Worm (Caenorhabditis elegans) whole organism, young adult: ENCODE data around the gene acs-11.

Experiments
- B0035.1 ChIP-seq: sonication (generic microtip); optimal IDR thresholded peaks from 2 replicates; lab custom pipeline; 2016; ENCODE audit warnings: missing genetic modification characterization, mild to moderate bottlenecking, missing compliant biosample characterization, missing genotype, missing genetic modification reagents
- B0261.1 ChIP-seq: sonication (generic microtip); optimal IDR thresholded peaks from 2 replicates; lab custom pipeline; 2016; ENCODE audit warnings: mild to moderate bottlenecking, missing genetic modification characterization, moderate library complexity, missing compliant biosample characterization
- C17E4.6 ChIP-seq: fragments of 200-800 bp; sonication (Bioruptor generic); IDR thresholded peaks from 2 replicates; pipeline ENCODE4 v1.3.6; 2022; ENCODE audit warnings: missing genetic modification reagents, missing genetic modification characterization, missing compliant biosample characterization
- F49E8.2 ChIP-seq: sonication (generic microtip); optimal IDR thresholded peaks from 3 replicates; lab custom pipeline; 2017; ENCODE audit warnings: missing genetic modification characterization, mild to moderate bottlenecking, missing compliant biosample characterization, antibody characterized with exemption, moderate library complexity; ENCODE audit not compliant: insufficient read depth
- F52B5.7 ChIP-seq: sonication (generic microtip); optimal IDR thresholded peaks from 2 replicates; lab custom pipeline; 2016; ENCODE audit warnings: mild to moderate bottlenecking, missing genetic modification characterization, missing compliant biosample characterization
- F57A8.1 ChIP-seq: fragments of 200-800 bp; sonication (Bioruptor generic); optimal IDR thresholded peaks from 2 replicates; lab custom pipeline; 2018; ENCODE audit warnings: mild to moderate bottlenecking, missing genetic modification characterization, moderate library complexity, missing compliant biosample characterization
- F57C9.4 ChIP-seq: sonication (generic microtip); optimal IDR thresholded peaks from 2 replicates; lab custom pipeline; 2017; ENCODE audit warnings: mild to moderate bottlenecking, missing genetic modification characterization, missing compliant biosample characterization
- T26A5.8 ChIP-seq: sonication (generic microtip); optimal IDR thresholded peaks from 2 replicates; lab custom pipeline; 2016; ENCODE audit warnings: missing genetic modification characterization, missing compliant biosample characterization
- Y79H2A.3 ChIP-seq: fragments of 200-800 bp; sonication (Bioruptor generic); conservative IDR thresholded peaks from 2 replicates; pipeline ENCODE4 v1.3.6; 2022; ENCODE audit warnings: missing genetic modification reagents, missing genetic modification characterization, missing compliant biosample characterization
- Y95B8A.8 ChIP-seq: fragments of 200-800 bp; sonication (Bioruptor generic); IDR thresholded peaks from 2 replicates; pipeline ENCODE4 v1.3.6; 2022; ENCODE audit warnings: missing genetic modification reagents, missing genetic modification characterization, missing compliant biosample characterization
- aptf-3 ChIP-seq: fragments of 200-800 bp; sonication (Bioruptor generic); IDR thresholded peaks from 2 replicates; pipeline ENCODE4 v1.3.6; 2022; ENCODE audit warnings: missing genetic modification characterization, missing compliant biosample characterization
- athp-1 ChIP-seq: sonication (generic microtip); optimal IDR thresholded peaks from 2 replicates; lab custom pipeline; 2017; ENCODE audit warnings: mild to moderate bottlenecking, missing genetic modification characterization, missing compliant biosample characterization
- bed-1 ChIP-seq: fragments of 200-800 bp; sonication (Bioruptor generic); IDR thresholded peaks from 2 replicates; pipeline ENCODE4 v1.3.6; 2022; ENCODE audit warnings: missing genetic modification reagents, missing genetic modification characterization, missing compliant biosample characterization
- bed-2 ChIP-seq: fragments of 200-800 bp; sonication (Bioruptor generic); IDR thresholded peaks from 2 replicates; pipeline ENCODE4 v1.3.6; 2022; ENCODE audit warnings: missing genetic modification reagents, missing genetic modification characterization, missing compliant biosample characterization
- ccch-3 ChIP-seq: fragments of 200-800 bp; sonication (Bioruptor generic); optimal IDR thresholded peaks from 2 replicates; lab custom pipeline; 2018; ENCODE audit warnings: mild to moderate bottlenecking, missing genetic modification characterization, missing compliant biosample characterization
- cebp-2 ChIP-seq: fragments of 200-800 bp; sonication (Bioruptor generic); IDR thresholded peaks from 2 replicates; pipeline ENCODE4 v1.3.6; 2022; ENCODE audit warnings: missing genetic modification characterization, missing compliant biosample characterization
- ceh-58 ChIP-seq: fragments of 200-800 bp; sonication (Bioruptor generic); IDR thresholded peaks from 2 replicates; pipeline ENCODE4 v1.3.6; 2022; ENCODE audit warnings: missing genetic modification characterization, missing compliant biosample characterization
- ceh-91 ChIP-seq: fragments of 200-800 bp; sonication (Bioruptor generic); IDR thresholded peaks from 2 replicates; pipeline ENCODE4 v1.3.6; 2022; ENCODE audit warnings: missing genetic modification reagents, missing genetic modification characterization, missing compliant biosample characterization
- dox-1 ChIP-seq: fragments of 200-800 bp; sonication (Bioruptor generic); IDR thresholded peaks from 2 replicates; pipeline ENCODE4 v1.3.6; 2022; ENCODE audit warnings: missing genetic modification reagents, missing genetic modification characterization, missing compliant biosample characterization
- dpff-1 ChIP-seq: sonication (generic microtip); optimal IDR thresholded peaks from 2 replicates; lab custom pipeline; 2017; ENCODE audit warnings: mild to moderate bottlenecking, missing genetic modification characterization, missing compliant biosample characterization
- dpl-1 ChIP-seq: fragments of 150-350 bp; optimal IDR thresholded peaks from 2 replicates; lab custom pipeline; 2014; ENCODE audit warnings: missing biosample characterization, missing genetic modification reagents, missing genetic modification characterization
- egl-44 ChIP-seq: fragments of 200-800 bp; sonication (Bioruptor generic); IDR thresholded peaks from 2 replicates; pipeline ENCODE4 v1.3.6; 2022; ENCODE audit warnings: missing genetic modification reagents, missing genetic modification characterization, missing compliant biosample characterization
- ets-4 ChIP-seq: fragments of 200-800 bp; sonication (Bioruptor generic); optimal IDR thresholded peaks from 2 replicates; lab custom pipeline; 2018; ENCODE audit warnings: mild to moderate bottlenecking, missing genetic modification characterization, missing compliant biosample characterization
- hmg-20 ChIP-seq: fragments of 200-800 bp; sonication (Bioruptor generic); IDR thresholded peaks from 2 replicates; pipeline ENCODE4 v1.3.6; 2022; ENCODE audit warnings: missing genetic modification reagents, missing genetic modification characterization, missing compliant biosample characterization
- hrde-1 ChIP-seq: sonication (generic microtip); optimal IDR thresholded peaks from 2 replicates; lab custom pipeline; 2016; ENCODE audit warnings: missing genetic modification characterization, mild to moderate bottlenecking, missing compliant biosample characterization, moderate library complexity, missing genotype, missing genetic modification reagents, borderline replicate concordance
- lin-54 ChIP-seq: fragments of 200-800 bp; sonication (Bioruptor generic); optimal IDR thresholded peaks from 2 replicates; lab custom pipeline; 2018; ENCODE audit warnings: mild to moderate bottlenecking, missing genetic modification characterization, missing compliant biosample characterization
- mcd-1 ChIP-seq: fragments of 200-800 bp; sonication (Bioruptor generic); IDR thresholded peaks from 2 replicates; pipeline ENCODE4 v1.3.6; 2022; ENCODE audit warnings: missing genetic modification reagents, missing genetic modification characterization, missing compliant biosample characterization
- mel-28 ChIP-seq: sonication (generic microtip); optimal IDR thresholded peaks from 2 replicates; lab custom pipeline; 2016; ENCODE audit warnings: borderline replicate concordance, mild to moderate bottlenecking, missing genetic modification characterization, missing compliant biosample characterization
- mes-4 ChIP-seq: sonication (generic microtip); optimal IDR thresholded peaks from 2 replicates; lab custom pipeline; 2016; ENCODE audit warnings: missing genotype, missing genetic modification characterization, missing compliant biosample characterization
- mxl-1 ChIP-seq: sonication (generic microtip); optimal IDR thresholded peaks from 2 replicates; lab custom pipeline; 2016; ENCODE audit warnings: missing genetic modification characterization, missing compliant biosample characterization
- nhr-80 ChIP-seq: sonication (generic microtip); optimal IDR thresholded peaks from 2 replicates; lab custom pipeline; 2016; ENCODE audit warnings: missing genetic modification characterization, missing compliant biosample characterization
- nhr-90 ChIP-seq: sonication (generic microtip); optimal IDR thresholded peaks from 2 replicates; lab custom pipeline; 2016; ENCODE audit warnings: missing genotype, mild to moderate bottlenecking, missing genetic modification characterization, missing compliant biosample characterization
- sea-2 ChIP-seq: fragments of 200-800 bp; sonication (Bioruptor generic); IDR thresholded peaks from 2 replicates; pipeline ENCODE4 v1.3.6; 2022; ENCODE audit warnings: missing genetic modification characterization, missing compliant biosample characterization
- tbp1 ChIP-seq: fragments of 200-800 bp; sonication (Bioruptor generic); optimal IDR thresholded peaks from 2 replicates; lab custom pipeline; 2018; ENCODE audit warnings: mild to moderate bottlenecking, missing genetic modification characterization, missing compliant biosample characterization
- tbx-9 ChIP-seq: sonication (generic microtip); optimal IDR thresholded peaks from 2 replicates; lab custom pipeline; 2016; ENCODE audit warnings: borderline replicate concordance, missing genetic modification characterization, inconsistent platforms, missing compliant biosample characterization
- unc-130 ChIP-seq: sonication (generic microtip); optimal IDR thresholded peaks from 2 replicates; lab custom pipeline; 2016; ENCODE audit warnings: missing genetic modification reagents, missing genetic modification characterization, missing compliant biosample characterization
- unc-62 ChIP-seq: fragments of 150-350 bp; optimal IDR thresholded peaks from 2 replicates; lab custom pipeline; 2014; ENCODE audit warnings: missing biosample characterization, missing genetic modification reagents, missing genetic modification characterization
- xnd-1 ChIP-seq: sonication (generic microtip); optimal IDR thresholded peaks from 2 replicates; lab custom pipeline; 2016; ENCODE audit warnings: missing genotype, missing genetic modification reagents, missing genetic modification characterization, missing compliant biosample characterization
- zfh-2 ChIP-seq: fragments of 200-800 bp; sonication (Bioruptor generic); conservative IDR thresholded peaks from 2 replicates; pipeline ENCODE4 v1.3.6; 2022; ENCODE audit warnings: missing genetic modification reagents, missing genetic modification characterization, missing compliant biosample characterization
- zim-3 ChIP-seq: sonication (generic microtip); optimal IDR thresholded peaks from 2 replicates; lab custom pipeline; 2017; ENCODE audit warnings: mild to moderate bottlenecking, missing genetic modification characterization, moderate library complexity, missing compliant biosample characterization
- ztf-22 ChIP-seq: fragments of 200-800 bp; sonication (Bioruptor generic); optimal IDR thresholded peaks from 2 replicates; lab custom pipeline; 2018; ENCODE audit warnings: mild to moderate bottlenecking, missing genetic modification characterization, moderate library complexity, missing compliant biosample characterization
- ztf-28 ChIP-seq: fragments of 200-800 bp; sonication (Bioruptor generic); IDR thresholded peaks from 2 replicates; pipeline ENCODE4 v1.3.6; 2022; ENCODE audit warnings: missing genetic modification reagents, missing genetic modification characterization, missing compliant biosample characterization
- ztf-3 ChIP-seq: fragments of 200-800 bp; sonication (Bioruptor generic); optimal IDR thresholded peaks from 2 replicates; lab custom pipeline; 2018; ENCODE audit warnings: mild to moderate bottlenecking, missing genetic modification characterization, missing compliant biosample characterization

The acs-11 gene

ce11 chrII:4769096-4769495 is 27.2 kb downstream of the acs-11 start (continued):
- TF ChIP-seq ztf-3, result no peak
- no peak for TF ChIP-seq F57C9.4 (tag; lab: Kevin White, UChicago)
- TF ChIP-seq tbp1 (GFP tag; lab: Kevin White, UChicago), result peak; percentile 34
- no peak for TF ChIP-seq C17E4.6 (GFP tag; lab: Robert Waterston, UW)
- TF ChIP-seq mel-28 (tag; lab: Kevin White, UChicago), result no peak
- no peak for TF ChIP-seq mxl-1 (tag; lab: Kevin White, UChicago)
- TF ChIP-seq F52B5.7 (tag; lab: Kevin White, UChicago), result no peak
- TF ChIP-seq egl-44 (GFP tag; lab: Robert Waterston, UW), result no peak
- TF ChIP-seq athp-1 (tag; lab: Kevin White, UChicago), result no peak
- peak; percentile 54 for TF ChIP-seq ztf-22 (GFP tag; lab: Kevin White, UChicago)
- TF ChIP-seq unc-130 (GFP tag; lab: Kevin White, UChicago), result no peak
- TF ChIP-seq lin-54 (GFP tag; lab: Kevin White, UChicago), result no peak
- TF ChIP-seq sea-2 (GFP tag; lab: Robert Waterston, UW), result no peak
- TF ChIP-seq Y79H2A.3 (GFP tag; lab: Robert Waterston, UW), result no peak
- TF ChIP-seq mes-4 (tag; lab: Kevin White, UChicago), result no peak
- TF ChIP-seq ceh-58, result no peak
- TF ChIP-seq F49E8.2 (tag; lab: Kevin White, UChicago), result no peak
- no peak for TF ChIP-seq xnd-1
- no peak for TF ChIP-seq zim-3 (tag; lab: Kevin White, UChicago)
- no peak for TF ChIP-seq B0261.1
- TF ChIP-seq aptf-3 (GFP tag; lab: Robert Waterston, UW), result no peak
- no peak for TF ChIP-seq nhr-90 (tag; lab: Kevin White, UChicago)
- no peak for TF ChIP-seq ztf-28 (GFP tag; lab: Robert Waterston, UW)
- peak; percentile 85 for TF ChIP-seq nhr-80
- no peak for TF ChIP-seq B0035.1 (tag; lab: Kevin White, UChicago)
- no peak for TF ChIP-seq bed-1 (GFP tag; lab: Robert Waterston, UW)
- TF ChIP-seq dox-1 (GFP tag; lab: Robert Waterston, UW), result peak; percentile 26; the same call in 1 of the 2 replicates
- no peak for TF ChIP-seq mcd-1 (GFP tag; lab: Robert Waterston, UW)
- TF ChIP-seq ceh-91, result no peak

- TF ChIP-seq unc-62 (peak; percentile 55), dpff-1 (tag; lab: Kevin White, UChicago) (no peak), ztf-22 (GFP tag; lab: Kevin White, UChicago) (peak; percentile 5), ets-4 (GFP tag; lab: Kevin White, UChicago) (peak; percentile 65), Y79H2A.3 (GFP tag; lab: Robert Waterston, UW) (no peak), Y95B8A.8 (GFP tag; lab: Robert Waterston, UW) (no peak), dox-1 (GFP tag; lab: Robert Waterston, UW) (peak; percentile 70), nhr-80 (peak; percentile 87), bed-2 (GFP tag; lab: Robert Waterston, UW) (no peak)
These were observed 27.9 kb downstream of the acs-11 start for ce11 chrII:4769886-4770285.

ce11 chrII:4771282-4771681 is 29.3 kb downstream of the acs-11 start, which contains the start of gene F26G1.5:
F26G1.5 (minus strand) TSS chrII:4771382.
- TF ChIP-seq lin-54 (GFP tag; lab: Kevin White, UChicago) (no peak), hmg-20 (GFP tag; lab: Robert Waterston, UW) (no peak)

ce11 chrII:4772441-4772840 is 30.5 kb downstream of the acs-11 start:
- TF ChIP-seq zfh-2 (GFP tag; lab: Robert Waterston, UW), result no peak
- no peak for TF ChIP-seq T26A5.8 (tag; lab: Kevin White, UChicago)
- no peak for TF ChIP-seq F57A8.1 (GFP tag; lab: Kevin White, UChicago)
- TF ChIP-seq F49E8.2 (tag; lab: Kevin White, UChicago), result no peak
- no peak for TF ChIP-seq tbx-9 (tag; lab: Kevin White, UChicago)
- TF ChIP-seq cebp-2, result no peak
- no peak for TF ChIP-seq dpl-1
- TF ChIP-seq ccch-3 (GFP tag; lab: Kevin White, UChicago), result no peak
- no peak for TF ChIP-seq hrde-1 (tag; lab: Kevin White, UChicago)
- no peak for TF ChIP-seq dox-1 (GFP tag; lab: Robert Waterston, UW)
- TF ChIP-seq, all 124 proteins: peak for 0
